Fruit fly (Drosophila melanogaster) whole organism, pupa: ENCODE results near the gene amos.

Source experiments
- CG10348 ChIP-seq: fragments of 200-800 bp; sonication (Bioruptor generic); IDR thresholded peaks from 2 replicates; pipeline ENCODE4 v1.3.6; 2022; ENCODE audit warnings: missing biosample characterization, missing genetic modification characterization
- CG12605 ChIP-seq: fragments of 200-800 bp; sonication (Bioruptor generic); IDR thresholded peaks from 2 replicates; pipeline ENCODE4 v1.3.6; 2022; ENCODE audit warnings: missing biosample characterization, missing genetic modification characterization
- CG13204 ChIP-seq: fragments of 200-800 bp; sonication (Bioruptor generic); optimal IDR thresholded peaks from 2 replicates; lab custom pipeline; 2018; ENCODE audit warnings: missing biosample characterization, mild to moderate bottlenecking, missing genetic modification characterization, moderate library complexity
- CG15710 ChIP-seq: fragments of 200-800 bp; sonication (Bioruptor generic); optimal IDR thresholded peaks from 2 replicates; lab custom pipeline; 2018; ENCODE audit warnings: missing biosample characterization, mild to moderate bottlenecking, missing genetic modification characterization, moderate library complexity
- CG17806 ChIP-seq: fragments of 200-800 bp; sonication (Bioruptor generic); optimal IDR thresholded peaks from 2 replicates; lab custom pipeline; 2018; ENCODE audit warnings: missing biosample characterization, mild to moderate bottlenecking, missing genetic modification characterization, moderate library complexity
- CG32121 ChIP-seq: fragments of 200-800 bp; sonication (Bioruptor generic); IDR thresholded peaks from 2 replicates; pipeline ENCODE4 v1.3.6; 2022; ENCODE audit warnings: missing biosample characterization, missing genetic modification characterization
- CG8159 ChIP-seq: fragments of 200-800 bp; sonication (Bioruptor generic); optimal IDR thresholded peaks from 3 replicates; lab custom pipeline; 2018; ENCODE audit warnings: missing biosample characterization, mild to moderate bottlenecking, missing genetic modification characterization, moderate library complexity
- CG8301 ChIP-seq: fragments of 200-800 bp; sonication (Bioruptor generic); optimal IDR thresholded peaks from 2 replicates; lab custom pipeline; 2018; ENCODE audit warnings: missing biosample characterization, mild to moderate bottlenecking, missing genetic modification characterization
- EcR ChIP-seq: fragments of 200-800 bp; sonication (Bioruptor generic); optimal IDR thresholded peaks from 3 replicates; lab custom pipeline; 2019; ENCODE audit warnings: missing biosample characterization, missing genetic modification characterization, mild to moderate bottlenecking, moderate library complexity, missing genetic modification reagents
- Pif1A ChIP-seq: fragments of 200-800 bp; sonication (Bioruptor generic); optimal IDR thresholded peaks from 3 replicates; lab custom pipeline; 2016; ENCODE audit warnings: missing biosample characterization, missing genetic modification characterization
- fd96Ca ChIP-seq: fragments of 200-800 bp; sonication (Bioruptor generic); IDR thresholded peaks from 3 replicates; pipeline ENCODE4 v1.3.6; 2022; ENCODE audit warnings: missing biosample characterization, missing genetic modification characterization
- gl ChIP-seq: fragments of 200-800 bp; sonication (Bioruptor generic); optimal IDR thresholded peaks from 2 replicates; lab custom pipeline; 2018; ENCODE audit warnings: missing biosample characterization, mild to moderate bottlenecking, missing genetic modification characterization

DNA sequence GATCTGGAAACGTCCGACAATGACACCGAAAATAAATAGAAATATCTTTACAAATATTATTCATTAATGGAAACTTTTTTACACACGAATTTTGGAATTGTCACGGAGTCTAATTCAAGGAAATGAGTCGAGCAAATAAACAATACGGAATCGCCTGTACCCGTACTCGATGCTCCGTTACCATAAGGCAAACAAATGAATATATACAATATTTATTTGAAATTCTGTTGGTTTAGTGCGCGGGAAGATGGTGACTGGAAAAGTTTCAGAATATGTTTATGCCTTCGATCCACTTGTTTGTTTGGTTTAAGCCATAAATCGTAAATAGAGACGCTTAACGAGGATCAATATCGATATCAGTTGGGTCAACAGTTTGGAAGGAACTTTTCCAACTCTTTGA is 40.3 kb downstream of the amos start:
- no peak for TF ChIP-seq CG17806 (tag; lab: Kevin White, UChicago)
- no peak for TF ChIP-seq EcR
- no peak for TF ChIP-seq CG15710 (tag; lab: Kevin White, UChicago)
- no peak for TF ChIP-seq CG8301 (tag; lab: Kevin White, UChicago)
- no peak for TF ChIP-seq CG10348 (GFP tag; lab: Robert Waterston, UW)
- TF ChIP-seq gl (tag; lab: Kevin White, UChicago): no peak
- TF ChIP-seq CG13204 (GFP tag; lab: Kevin White, UChicago): no peak
- no peak for TF ChIP-seq CG12605
- no peak for TF ChIP-seq Pif1A (GFP tag; lab: Kevin White, UChicago)
- TF ChIP-seq CG8159 (tag; lab: Kevin White, UChicago): no peak
- TF ChIP-seq fd96Ca (GFP tag; lab: Robert Waterston, UW): no peak
- no peak for TF ChIP-seq CG32121 (GFP tag; lab: Robert Waterston, UW)
